Worm (Caenorhabditis elegans): ENCODE results near the gene srd-15.

srd-15 gene

DNA sequence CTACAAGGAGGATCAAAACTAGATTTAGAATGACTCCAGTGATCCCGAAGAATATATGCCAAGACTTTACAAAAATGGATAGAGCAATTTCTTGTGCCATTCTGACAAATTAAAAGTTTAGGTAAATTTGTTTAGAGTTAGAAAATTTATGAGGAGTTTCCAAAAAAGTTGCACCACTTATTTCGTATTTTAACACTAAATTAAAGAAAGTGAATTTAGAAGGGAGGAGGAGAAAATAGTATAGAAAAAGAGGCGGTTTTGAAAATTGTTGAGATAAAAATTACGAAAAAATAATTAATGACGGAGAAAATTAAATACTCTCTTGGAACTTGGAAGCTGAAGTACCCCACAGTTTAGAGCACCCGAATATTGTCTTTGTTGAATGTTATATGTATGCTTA, at the start of gene srd-15:
Gene srd-15 (minus strand): TSS at position 101 of the 400 bp plus-strand sequence.
- TF ChIP-seq nhr-25 (tag; optimal IDR thresholded peaks at IDR 0.05) (no peak), skn-1 (tag; optimal IDR thresholded peaks at IDR 0.05) (no peak), nhr-23 (tag; optimal IDR thresholded peaks at IDR 0.05) (no peak), nhr-129 (tag; optimal IDR thresholded peaks at IDR 0.05) (no peak), elt-3 (tag; optimal IDR thresholded peaks at IDR 0.05) (no peak), unc-62 (GFP tag; optimal IDR thresholded peaks at IDR 0.05) (no peak), nhr-6 (tag; optimal IDR thresholded peaks at IDR 0.05) (no peak), blmp-1 (tag; optimal IDR thresholded peaks at IDR 0.05; ENCODE audit: insufficient read depth) (no peak), F13H6.1 (tag; optimal IDR thresholded peaks at IDR 0.05) (no peak), lin-11 (tag; optimal IDR thresholded peaks at IDR 0.05) (no peak), fos-1 (tag; optimal IDR thresholded peaks at IDR 0.05) (no peak), gmeb-1 (tag; optimal IDR thresholded peaks at IDR 0.05) (no peak), nhr-21 (tag; optimal IDR thresholded peaks at IDR 0.05) (no peak), aly-2 (tag; optimal IDR thresholded peaks at IDR 0.05) (no peak)

- no peak for TF ChIP-seq ceh-82 (tag; optimal IDR thresholded peaks at IDR 0.05)
- TF ChIP-seq nhr-12 (tag; optimal IDR thresholded peaks at IDR 0.05): no peak
- TF ChIP-seq Y55F3AM.14 (GFP tag; optimal IDR thresholded peaks at IDR 0.05): no peak
- TF ChIP-seq peb-1 (tag; optimal IDR thresholded peaks at IDR 0.05): no peak
- no peak for TF ChIP-seq mdl-1 (tag; optimal IDR thresholded peaks at IDR 0.05)
- TF ChIP-seq mbf-1 (tag; optimal IDR thresholded peaks at IDR 0.05): no peak
- TF ChIP-seq dmd-4 (tag; optimal IDR thresholded peaks at IDR 0.05): no peak
- no peak for TF ChIP-seq unc-39 (tag; optimal IDR thresholded peaks at IDR 0.05)
- TF ChIP-seq fos-1 (tag; optimal IDR thresholded peaks at IDR 0.05): no peak
These were observed 49.5 kb upstream of the srd-15 start for ce11 chrV:5955627-5956026.

ce11 chrV:5954747-5955146, 48.6 kb upstream of the srd-15 start, which contains the start of gene M03F8.6:
TSS of gene M03F8.6 (minus strand) at chrV:5954847.
- TF ChIP-seq mbf-1 (tag; optimal IDR thresholded peaks at IDR 0.05): no peak
- TF ChIP-seq sma-9 (GFP tag; optimal IDR thresholded peaks at IDR 0.05): no peak
- TF ChIP-seq sma-9 (tag; optimal IDR thresholded peaks at IDR 0.05): no peak
- TF ChIP-seq R02D3.7 (tag; optimal IDR thresholded peaks at IDR 0.05): no peak
- no peak for TF ChIP-seq unc-39 (tag; optimal IDR thresholded peaks at IDR 0.05)
- TF ChIP-seq blmp-1 (tag; optimal IDR thresholded peaks at IDR 0.05; ENCODE audit: insufficient read depth): no peak
- no peak for TF ChIP-seq lin-11 (tag; optimal IDR thresholded peaks at IDR 0.05)
- TF ChIP-seq zag-1 (tag; optimal IDR thresholded peaks at IDR 0.05): no peak
- TF ChIP-seq nhr-25 (tag; optimal IDR thresholded peaks at IDR 0.05): no peak
- no peak for TF ChIP-seq nhr-21 (tag; optimal IDR thresholded peaks at IDR 0.05)
- TF ChIP-seq nhr-23 (tag; optimal IDR thresholded peaks at IDR 0.05): no peak
- no peak for TF ChIP-seq elt-3 (tag; optimal IDR thresholded peaks at IDR 0.05)
- TF ChIP-seq snpc-4 (tag; optimal IDR thresholded peaks at IDR 0.05): no peak
- no peak for TF ChIP-seq ceh-16 (tag; optimal IDR thresholded peaks at IDR 0.05)
- TF ChIP-seq mab-5 (tag; optimal IDR thresholded peaks at IDR 0.05): no peak
- no peak for TF ChIP-seq nhr-10 (tag; optimal IDR thresholded peaks at IDR 0.05)
- TF ChIP-seq nhr-77 (tag; optimal IDR thresholded peaks at IDR 0.05): no peak

DNA sequence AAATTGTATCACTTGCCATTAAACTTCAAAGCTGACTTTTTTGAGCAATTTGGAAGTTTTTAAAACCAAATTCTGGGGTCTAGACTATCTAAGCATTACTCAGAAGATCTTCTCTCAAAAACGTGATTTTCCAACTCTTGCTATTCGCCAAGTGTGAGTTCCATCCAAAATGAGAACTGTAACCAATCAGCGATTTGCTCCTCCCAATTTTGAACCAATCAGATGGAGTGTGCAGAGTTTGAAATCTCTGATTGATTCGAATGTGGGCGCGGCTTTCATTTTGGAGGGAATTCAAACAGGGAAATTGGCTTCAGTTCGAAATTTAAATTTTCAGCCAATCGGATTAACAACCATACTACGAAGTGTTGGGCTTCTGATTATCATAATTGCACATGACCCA, 46.9 kb upstream of the srd-15 start:
- no peak for TF ChIP-seq nhr-12 (tag; optimal IDR thresholded peaks at IDR 0.05)
- TF ChIP-seq ztf-11 (tag; optimal IDR thresholded peaks at IDR 0.05): no peak
- no peak for TF ChIP-seq mab-5 (tag; optimal IDR thresholded peaks at IDR 0.05)
- no peak for TF ChIP-seq sma-9 (GFP tag; optimal IDR thresholded peaks at IDR 0.05)
- no peak for TF ChIP-seq sma-9 (tag; optimal IDR thresholded peaks at IDR 0.05)
- TF ChIP-seq R02D3.7 (tag; optimal IDR thresholded peaks at IDR 0.05): no peak
- no peak for TF ChIP-seq mdl-1 (tag; optimal IDR thresholded peaks at IDR 0.05)
- TF ChIP-seq ceh-82 (tag; optimal IDR thresholded peaks at IDR 0.05): no peak
- TF ChIP-seq lin-13 (GFP tag; optimal IDR thresholded peaks at IDR 0.05): no peak

- TF ChIP-seq nhr-6 (tag; optimal IDR thresholded peaks at IDR 0.05) (no peak), ztf-1 (GFP tag; conservative IDR thresholded peaks at IDR 0.05) (no peak), lin-39 (tag; optimal IDR thresholded peaks at IDR 0.05) (no peak), nhr-237 (tag; optimal IDR thresholded peaks at IDR 0.05) (no peak), ztf-11 (tag; optimal IDR thresholded peaks at IDR 0.05) (no peak), elt-1 (tag; optimal IDR thresholded peaks at IDR 0.05) (no peak), dmd-4 (tag; optimal IDR thresholded peaks at IDR 0.05) (no peak), nhr-21 (tag; optimal IDR thresholded peaks at IDR 0.05) (no peak), lsy-2 (tag; optimal IDR thresholded peaks at IDR 0.05) (no peak), lin-13 (GFP tag; optimal IDR thresholded peaks at IDR 0.05) (no peak), C34F6.9 (tag; optimal IDR thresholded peaks at IDR 0.05) (no peak)
These were observed 45.0 kb upstream of the srd-15 start, which contains the start of gene M03F8.1 for ce11 chrV:5951133-5951532. TSS of gene M03F8.1 (plus strand) at chrV:5951433.
